Worm (Caenorhabditis elegans) whole organism, midembryonic: ENCODE results near the gene tag-290.

Experiments used
- T22C8.4 ChIP-seq: fragments of 200-800 bp; sonication (Bioruptor generic); IDR thresholded peaks from 2 replicates; pipeline ENCODE4 v1.3.6; 2022; ENCODE audit warnings: missing genetic modification characterization, missing compliant biosample characterization
- cog-1 ChIP-seq: sonication (generic microtip); optimal IDR thresholded peaks from 2 replicates; lab custom pipeline; 2016; ENCODE audit warnings: missing genetic modification characterization, missing compliant biosample characterization
- flt-1 ChIP-seq: fragments of 200-800 bp; sonication (Bioruptor generic); IDR thresholded peaks from 2 replicates; pipeline ENCODE4 v1.3.6; 2022; ENCODE audit warnings: missing genetic modification characterization, missing compliant biosample characterization
- klf-2 ChIP-seq: fragments of 200-800 bp; sonication (Bioruptor generic); conservative IDR thresholded peaks from 2 replicates; pipeline ENCODE4 v1.3.6; 2022; ENCODE audit warnings: missing genetic modification reagents, missing genetic modification characterization, missing compliant biosample characterization
- ref-1 ChIP-seq: fragments of 200-800 bp; sonication (Bioruptor generic); conservative IDR thresholded peaks from 2 replicates; pipeline ENCODE4 v1.3.6; 2022; ENCODE audit warnings: missing genetic modification reagents, missing genetic modification characterization, missing compliant biosample characterization
- ztf-23 ChIP-seq: fragments of 200-800 bp; sonication (Bioruptor generic); IDR thresholded peaks from 2 replicates; pipeline ENCODE4 v1.3.6; 2022; ENCODE audit warnings: missing genetic modification reagents, missing genetic modification characterization, missing compliant biosample characterization

- no peak for TF ChIP-seq ref-1 (GFP tag; lab: Robert Waterston, UW)
- TF ChIP-seq klf-2 (GFP tag; lab: Robert Waterston, UW): no peak
- TF ChIP-seq T22C8.4: no peak
- TF ChIP-seq flt-1 (GFP tag; lab: Robert Waterston, UW): no peak
- TF ChIP-seq ztf-23: no peak
- no peak for TF ChIP-seq cog-1
Measured at ce11 chrV:11574563-11574962, 38.5 kb upstream of the tag-290 start.
